Fruit fly (Drosophila melanogaster): Measurements from ENCODE around the gene Drsl4.

Gene Drsl4

dm6 chr3L:3291159-3291558 is 24.3 kb upstream of the Drsl4 start, which contains the start of gene CG12009:
Gene CG12009, plus strand, starts transcription at chr3L:3291459.
- TF ChIP-seq Met (GFP tag; optimal IDR thresholded peaks at IDR 0.05): no peak
- no peak for TF ChIP-seq CG6808 (GFP tag; optimal IDR thresholded peaks at IDR 0.05)
- no peak for TF ChIP-seq dsx (GFP tag; optimal IDR thresholded peaks at IDR 0.05; ENCODE audit: poor library complexity, severe bottlenecking)
- TF ChIP-seq CG1621 (tag; optimal IDR thresholded peaks at IDR 0.05): no peak

DNA sequence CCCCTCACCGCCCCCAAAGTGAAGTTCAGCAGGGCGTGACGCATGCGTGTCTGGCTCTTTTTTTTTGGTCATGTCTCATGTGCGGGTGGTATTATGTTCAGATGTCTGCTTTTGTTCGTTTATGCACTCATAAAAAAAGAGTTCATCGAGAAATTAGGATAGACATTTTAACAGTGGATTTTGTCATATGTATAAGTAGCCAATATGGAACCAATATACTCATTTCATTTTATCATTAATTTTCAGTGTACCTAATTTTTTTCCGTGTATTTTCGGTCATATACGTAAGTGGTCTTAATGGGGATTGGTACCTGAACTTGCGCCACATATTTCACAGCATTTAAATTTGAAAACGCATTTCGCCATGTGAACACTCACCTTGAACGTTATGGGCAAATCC is 15.1 kb upstream of the Drsl4 start:
- TF ChIP-seq Met (GFP tag; optimal IDR thresholded peaks at IDR 0.05): peak; percentile 62
- no peak for TF ChIP-seq fkh (GFP tag; optimal IDR thresholded peaks at IDR 0.05)
- no peak for TF ChIP-seq Gug (GFP tag; IDR thresholded peaks at IDR 0.05)
- peak; percentile 57 for TF ChIP-seq CG6792 (GFP tag; optimal IDR thresholded peaks at IDR 0.05)
- TF ChIP-seq Sox15 (GFP tag; optimal IDR thresholded peaks at IDR 0.05): no peak
- peak; percentile 50 for TF ChIP-seq Smox (GFP tag; optimal IDR thresholded peaks at IDR 0.05)
- peak; percentile 71 for TF ChIP-seq esn (GFP tag; optimal IDR thresholded peaks at IDR 0.05)
- no peak for TF ChIP-seq fd59A (GFP tag; optimal IDR thresholded peaks at IDR 0.05)
- no peak for TF ChIP-seq CG3032 (tag; optimal IDR thresholded peaks at IDR 0.05)
- peak; percentile 69 for TF ChIP-seq Eip78C (GFP tag)
- TF ChIP-seq Sox14 (GFP tag; optimal IDR thresholded peaks at IDR 0.05): peak; percentile 13
- TF ChIP-seq Hr39 (GFP tag; optimal IDR thresholded peaks at IDR 0.05): peak; percentile 59
- TF ChIP-seq pdm3 (GFP tag; optimal IDR thresholded peaks at IDR 0.05): peak; percentile 33
- TF ChIP-seq salr (GFP tag; optimal IDR thresholded peaks at IDR 0.05): no peak
- TF ChIP-seq svp (GFP tag): peak; percentile 84
- peak; percentile 64 for TF ChIP-seq CG3919 (GFP tag; optimal IDR thresholded peaks at IDR 0.05)
- TF ChIP-seq CG11294 (GFP tag; IDR thresholded peaks at IDR 0.05): no peak
- TF ChIP-seq acj6 (GFP tag; optimal IDR thresholded peaks at IDR 0.05): peak; percentile 13
- no peak for TF ChIP-seq Hr38 (GFP tag; optimal IDR thresholded peaks at IDR 0.05)
- peak; percentile 43 for TF ChIP-seq CG11902 (GFP tag; optimal IDR thresholded peaks at IDR 0.05)
- TF ChIP-seq CG31627 (GFP tag; optimal IDR thresholded peaks at IDR 0.05): peak; percentile 59
- TF ChIP-seq achi (GFP tag; optimal IDR thresholded peaks at IDR 0.05): peak; percentile 37
- TF ChIP-seq CG7368 (GFP tag; optimal IDR thresholded peaks at IDR 0.05): peak; percentile 42
- TF ChIP-seq CG8119 (GFP tag; IDR thresholded peaks at IDR 0.05): peak; percentile 72
- TF ChIP-seq CG34406 (GFP tag; optimal IDR thresholded peaks at IDR 0.05): peak; percentile 47
- TF ChIP-seq CG6808 (GFP tag; optimal IDR thresholded peaks at IDR 0.05): no peak
- no peak for TF ChIP-seq Eip93F (GFP tag; optimal IDR thresholded peaks at IDR 0.05)
- peak; percentile 14 for TF ChIP-seq CG11762 (GFP tag; optimal IDR thresholded peaks at IDR 0.05; ENCODE audit: insufficient read depth)
- TF ChIP-seq CG32006 (GFP tag; optimal IDR thresholded peaks at IDR 0.05): peak; percentile 43
- no peak for TF ChIP-seq CG1621 (tag; optimal IDR thresholded peaks at IDR 0.05)
- TF ChIP-seq fd85E (GFP tag; optimal IDR thresholded peaks at IDR 0.05): no peak
- peak; percentile 78 for TF ChIP-seq cyc (GFP tag; optimal IDR thresholded peaks at IDR 0.05)
- TF ChIP-seq topi (GFP tag; optimal IDR thresholded peaks at IDR 0.05): peak; percentile 77
- TF ChIP-seq vri (GFP tag; optimal IDR thresholded peaks at IDR 0.05): peak; percentile 32
- no peak for TF ChIP-seq CG6163 (GFP tag; IDR thresholded peaks at IDR 0.05)
- no peak for TF ChIP-seq spab (GFP tag; optimal IDR thresholded peaks at IDR 0.05)
- peak; percentile 31 for TF ChIP-seq CG6276 (GFP tag; optimal IDR thresholded peaks at IDR 0.05)
- TF ChIP-seq Eip75B (GFP tag; optimal IDR thresholded peaks at IDR 0.05): no peak
- no peak for TF ChIP-seq CG16779 (tag; optimal IDR thresholded peaks at IDR 0.05)
- peak; percentile 12 for TF ChIP-seq Blimp-1 (GFP tag; optimal IDR thresholded peaks at IDR 0.05)
- no peak for TF ChIP-seq CG6854 (GFP tag; optimal IDR thresholded peaks at IDR 0.05)
- peak; percentile 39 for TF ChIP-seq OdsH (GFP tag; optimal IDR thresholded peaks at IDR 0.05)
- peak; percentile 53 for TF ChIP-seq Hr4 (GFP tag; optimal IDR thresholded peaks at IDR 0.05)
- no peak for TF ChIP-seq CG4318 (GFP tag; optimal IDR thresholded peaks at IDR 0.05)
- TF ChIP-seq dsx (GFP tag; optimal IDR thresholded peaks at IDR 0.05; ENCODE audit: poor library complexity, severe bottlenecking): no peak
- TF ChIP-seq lz (GFP tag; optimal IDR thresholded peaks at IDR 0.05): peak; percentile 67
- peak; percentile 35 for TF ChIP-seq Ets21C (GFP tag; optimal IDR thresholded peaks at IDR 0.05)
- peak; percentile 66 for TF ChIP-seq CG15336 (GFP tag; IDR thresholded peaks at IDR 0.05)
- peak; percentile 79 for TF ChIP-seq eg (GFP tag; IDR thresholded peaks at IDR 0.05)
- TF ChIP-seq net (GFP tag; optimal IDR thresholded peaks at IDR 0.05): peak; percentile 34

All from whole organism, prepupa.